Fruit fly (Drosophila melanogaster): ENCODE measurements around the gene CG32269.

CG32269 gene

dm6 chr3L:3161968-3162367, 46.8 kb downstream of the CG32269 start, which contains the start of gene rasp (continued):
- no peak for TF ChIP-seq tna (GFP tag; IDR thresholded peaks at IDR 0.05; ENCODE audit: partially characterized antibody)
- no peak for TF ChIP-seq CG34224 (GFP tag; IDR thresholded peaks at IDR 0.05; ENCODE audit: partially characterized antibody)
- peak; percentile 33 for TF ChIP-seq stwl (tag; optimal IDR thresholded peaks at IDR 0.05)
- TF ChIP-seq CG13287 (GFP tag; IDR thresholded peaks at IDR 0.05; ENCODE audit: partially characterized antibody) = peak; percentile 49
- peak; percentile 65; the same call in 3 of the 4 replicates for TF ChIP-seq Dll (GFP tag; IDR thresholded peaks at IDR 0.05; ENCODE audit: partially characterized antibody)
- no peak for TF ChIP-seq Hr78 (GFP tag; optimal IDR thresholded peaks at IDR 0.05)
- no peak for TF ChIP-seq dan (GFP tag; IDR thresholded peaks at IDR 0.05)
- peak; percentile 45 for TF ChIP-seq unc-4 (GFP tag; IDR thresholded peaks at IDR 0.05; ENCODE audit: partially characterized antibody)
- no peak for TF ChIP-seq Rfx (GFP tag; IDR thresholded peaks at IDR 0.05)
- TF ChIP-seq CG13424 (tag; optimal IDR thresholded peaks at IDR 0.05) = no peak
- no peak for TF ChIP-seq CkIIα-i1 (GFP tag; IDR thresholded peaks at IDR 0.05)
- TF ChIP-seq CG11696 (GFP tag; IDR thresholded peaks at IDR 0.05) = no peak
- no peak for TF ChIP-seq Six4 (GFP tag; optimal IDR thresholded peaks at IDR 0.05)
- no peak for TF ChIP-seq Jarid2 (GFP tag; optimal IDR thresholded peaks at IDR 0.05)
- TF ChIP-seq Scr (GFP tag; IDR thresholded peaks at IDR 0.05; ENCODE audit: partially characterized antibody) = peak; percentile 63
- TF ChIP-seq CG1603 (tag; optimal IDR thresholded peaks at IDR 0.05) = peak; percentile 21
- TF ChIP-seq BEAF-32 (GFP tag; optimal IDR thresholded peaks at IDR 0.05) = peak; percentile 63
- no peak for TF ChIP-seq CG11723 (GFP tag; optimal IDR thresholded peaks at IDR 0.05)
- peak; percentile 27 for TF ChIP-seq pzg (GFP tag; optimal IDR thresholded peaks at IDR 0.05)
- TF ChIP-seq unpg (GFP tag; optimal IDR thresholded peaks at IDR 0.05) = no peak
- no peak for TF ChIP-seq ewg (GFP tag; optimal IDR thresholded peaks at IDR 0.05)
- no peak for TF ChIP-seq crol (GFP tag; IDR thresholded peaks at IDR 0.05)
- TF ChIP-seq cas (GFP tag; IDR thresholded peaks at IDR 0.05) = no peak
- TF ChIP-seq HHEX (GFP tag; optimal IDR thresholded peaks at IDR 0.05) = no peak
- no peak for TF ChIP-seq gt (GFP tag; IDR thresholded peaks at IDR 0.05)
- TF ChIP-seq wek (GFP tag; optimal IDR thresholded peaks at IDR 0.05) = no peak
- no peak for TF ChIP-seq CG14050 (GFP tag; IDR thresholded peaks at IDR 0.05)
- peak; percentile 51 for TF ChIP-seq MBD-R2 (GFP tag; IDR thresholded peaks at IDR 0.05)
- TF ChIP-seq CG16813 (GFP tag; IDR thresholded peaks at IDR 0.05; ENCODE audit: partially characterized antibody) = 0 out of 3 replicates have a peak, but pooled peaks have one; percentile 35
- TF ChIP-seq bbx (GFP tag; IDR thresholded peaks at IDR 0.05; ENCODE audit: partially characterized antibody) = peak; percentile 45; the same call in 1 of the 2 replicates
- peak; percentile 10 for TF ChIP-seq zen (tag; optimal IDR thresholded peaks at IDR 0.05)
- TF ChIP-seq CG4820 (GFP tag; optimal IDR thresholded peaks at IDR 0.05) = no peak
- TF ChIP-seq MESR4 (GFP tag; optimal IDR thresholded peaks at IDR 0.05) = peak; percentile 48
- TF ChIP-seq da (GFP tag; optimal IDR thresholded peaks at IDR 0.05) = no peak
- TF ChIP-seq Dbx (GFP tag; IDR thresholded peaks at IDR 0.05) = no peak

dm6 chr3L:3159309-3160194, 49.2 kb downstream of the CG32269 start, which contains the start of the genes ND-30 and CG15812:
ND-30 (minus strand) TSS chr3L:3159578.
CG15812 (plus strand) TSS chr3L:3159991.
- TF ChIP-seq CG15073 (GFP tag; optimal IDR thresholded peaks at IDR 0.05) (no peak), Scr (GFP tag; IDR thresholded peaks at IDR 0.05; ENCODE audit: partially characterized antibody) (no peak), exex (tag; optimal IDR thresholded peaks at IDR 0.05) (no peak), CG9437 (GFP tag; optimal IDR thresholded peaks at IDR 0.05) (peak; percentile 34), sug (tag; optimal IDR thresholded peaks at IDR 0.05) (peak; percentile 30), CG6689 (GFP tag; IDR thresholded peaks at IDR 0.05) (0 out of 2 replicates have a peak, but pooled peaks have one; percentile 5), CG9727 (GFP tag; optimal IDR thresholded peaks at IDR 0.05) (peak; percentile 4), YL-1 (GFP tag; optimal IDR thresholded peaks at IDR 0.05) (peak; percentile 41), Chrac-16 (GFP tag; optimal IDR thresholded peaks at IDR 0.05) (peak; percentile 19), CG7928 (GFP tag; optimal IDR thresholded peaks at IDR 0.05) (no peak), CG11560 (tag; IDR thresholded peaks at IDR 0.05) (no peak), CG2116 (GFP tag; optimal IDR thresholded peaks at IDR 0.05) (peak; percentile 39), Elba2 (GFP tag; optimal IDR thresholded peaks at IDR 0.05) (peak; percentile 95), CG1603 (tag; optimal IDR thresholded peaks at IDR 0.05) (peak; percentile 99), grau (tag; optimal IDR thresholded peaks at IDR 0.05) (no peak)
